Fruit fly (Drosophila melanogaster) whole organism, embryonic: ENCODE data around the gene Cdc50.

Experiments
- Abd-B ChIP-seq: fragments of 200-800 bp; sonication (Bioruptor generic); optimal IDR thresholded peaks from 2 replicates; lab custom pipeline; 2018; ENCODE audit warnings: missing biosample characterization, mild to moderate bottlenecking, missing genetic modification characterization, moderate library complexity
- Awh ChIP-seq: fragments of 200-800 bp; sonication (Bioruptor generic); IDR thresholded peaks from 2 replicates; pipeline ENCODE4, ENCODE4 v1.3.6; 2022; ENCODE audit warnings: missing biosample characterization, missing genetic modification characterization
- CG15073 ChIP-seq: fragments of 200-800 bp; sonication (Bioruptor generic); optimal IDR thresholded peaks from 2 replicates; lab custom pipeline; 2016; ENCODE audit warnings: missing biosample characterization, missing genetic modification characterization
- CG15479 ChIP-seq: fragments of 200-800 bp; sonication (Bioruptor generic); optimal IDR thresholded peaks from 3 replicates; lab custom pipeline; 2019; ENCODE audit warnings: missing biosample characterization, mild to moderate bottlenecking, missing genetic modification characterization, moderate library complexity
- CG17802 ChIP-seq: fragments of 200-800 bp; sonication (Bioruptor generic); optimal IDR thresholded peaks from 2 replicates; lab custom pipeline; 2018; ENCODE audit warnings: missing biosample characterization, mild to moderate bottlenecking, missing genetic modification characterization, moderate library complexity
- CG17912 ChIP-seq: fragments of 200-800 bp; sonication (Bioruptor generic); optimal IDR thresholded peaks from 2 replicates; lab custom pipeline; 2018; ENCODE audit warnings: missing biosample characterization, mild to moderate bottlenecking, missing genetic modification characterization
- CG18262 ChIP-seq: fragments of 200-800 bp; optimal IDR thresholded peaks from 3 replicates; lab custom pipeline; 2019; ENCODE audit warnings: missing biosample characterization, mild to moderate bottlenecking, missing genetic modification characterization, moderate library complexity
- CG1832 ChIP-seq: fragments of 200-800 bp; sonication (Bioruptor generic); optimal IDR thresholded peaks from 2 replicates; lab custom pipeline; 2017; ENCODE audit warnings: missing biosample characterization, mild to moderate bottlenecking, missing genetic modification characterization, inconsistent platforms
- CG18476 ChIP-seq: fragments of 200-800 bp; sonication (Bioruptor generic); optimal IDR thresholded peaks from 2 replicates; lab custom pipeline; 2016; ENCODE audit warnings: missing biosample characterization, mild to moderate bottlenecking, missing genetic modification characterization
- CG2199 ChIP-seq: fragments of 200-800 bp; sonication (Bioruptor generic); IDR thresholded peaks from 3 replicates; pipeline ENCODE4 v1.3.6; 2022; ENCODE audit warnings: missing biosample characterization, missing genetic modification characterization
- CG2202 ChIP-seq: fragments of 200-800 bp; sonication (Bioruptor generic); optimal IDR thresholded peaks from 2 replicates; lab custom pipeline; 2018; ENCODE audit warnings: missing biosample characterization, mild to moderate bottlenecking, missing genetic modification characterization
- CG2678 ChIP-seq: fragments of 200-800 bp; sonication (Bioruptor generic); optimal IDR thresholded peaks from 3 replicates; lab custom pipeline; 2019; ENCODE audit warnings: missing biosample characterization, mild to moderate bottlenecking, missing genetic modification characterization, moderate library complexity
- CG2712 ChIP-seq: fragments of 200-800 bp; optimal IDR thresholded peaks from 3 replicates; lab custom pipeline; 2019; ENCODE audit warnings: missing biosample characterization, mild to moderate bottlenecking, missing genetic modification characterization, moderate library complexity
- CG31224 ChIP-seq: fragments of 200-800 bp; sonication (Bioruptor generic); IDR thresholded peaks from 2 replicates; pipeline ENCODE4 v1.3.6; 2022; ENCODE audit warnings: missing biosample characterization, missing genetic modification characterization
- CG7271 ChIP-seq: fragments of 200-800 bp; sonication (Bioruptor generic); optimal IDR thresholded peaks from 2 replicates; lab custom pipeline; 2018; ENCODE audit warnings: missing biosample characterization, mild to moderate bottlenecking, missing genetic modification characterization, moderate library complexity
- CG8290 ChIP-seq, 3 experiments: fragments of 200-800 bp; sonication (Bioruptor generic); optimal IDR thresholded peaks; 2 replicates each; lab custom pipeline; 2016 to 2019; ENCODE audit warnings: missing biosample characterization in 3 of 3, missing genetic modification characterization in 3 of 3, mild to moderate bottlenecking in 2 of 3, moderate library complexity in 1 of 3
- CG8388 ChIP-seq: fragments of 200-800 bp; sonication (Bioruptor generic); optimal IDR thresholded peaks from 2 replicates; lab custom pipeline; 2019; ENCODE audit warnings: missing biosample characterization, mild to moderate bottlenecking, missing genetic modification characterization, moderate library complexity
- CG8478 ChIP-seq: fragments of >200 bp; optimal IDR thresholded peaks from 2 replicates; lab custom pipeline; 2018
- CG8924 ChIP-seq: fragments of 200-800 bp; optimal IDR thresholded peaks from 3 replicates; lab custom pipeline; 2019; ENCODE audit warnings: missing biosample characterization, mild to moderate bottlenecking, missing genetic modification characterization, moderate library complexity
- Chrac-16 ChIP-seq: fragments of 200-800 bp; sonication (Bioruptor generic); optimal IDR thresholded peaks from 3 replicates; lab custom pipeline; 2016; ENCODE audit warnings: missing biosample characterization, missing genetic modification characterization
- CoRest ChIP-seq: fragments of 200-800 bp; sonication (Bioruptor generic); optimal IDR thresholded peaks from 3 replicates; lab custom pipeline; 2018; ENCODE audit warnings: missing biosample characterization, mild to moderate bottlenecking, missing genetic modification characterization, moderate library complexity
- D19B ChIP-seq: fragments of 200-800 bp; sonication (Bioruptor generic); optimal IDR thresholded peaks from 2 replicates; lab custom pipeline; 2017; ENCODE audit warnings: missing biosample characterization, mild to moderate bottlenecking, missing genetic modification characterization
- E2f2 ChIP-seq: fragments of 200-800 bp; sonication (Bioruptor generic); IDR thresholded peaks from 2 replicates; pipeline ENCODE4 v1.3.6; 2022; ENCODE audit warnings: missing biosample characterization, missing genetic modification characterization
- Gug ChIP-seq: fragments of 200-800 bp; sonication (Bioruptor generic); IDR thresholded peaks from 4 replicates; pipeline ENCODE4 v1.3.6; 2022; ENCODE audit warnings: missing biosample characterization, missing genetic modification characterization
- HHEX ChIP-seq: fragments of 200-800 bp; sonication (Bioruptor generic); optimal IDR thresholded peaks from 3 replicates; lab custom pipeline; 2017; ENCODE audit warnings: missing biosample characterization, mild to moderate bottlenecking, missing genetic modification characterization, missing genetic modification reagents
- HLH3B ChIP-seq: fragments of 200-800 bp; sonication (Bioruptor generic); IDR thresholded peaks from 2 replicates; pipeline ENCODE4 v1.3.6; 2022; ENCODE audit warnings: missing biosample characterization, missing genetic modification characterization
- HmgZ ChIP-seq: fragments of 200-800 bp; sonication (Bioruptor generic); optimal IDR thresholded peaks from 2 replicates; lab custom pipeline; 2018; ENCODE audit warnings: missing biosample characterization, mild to moderate bottlenecking, missing genetic modification characterization
- Hr3 ChIP-seq: fragments of 200-800 bp; sonication (Bioruptor generic); optimal IDR thresholded peaks from 3 replicates; lab custom pipeline; 2016; ENCODE audit warnings: missing biosample characterization, missing genetic modification characterization
- Nf-YA ChIP-seq: fragments of 200-800 bp; sonication (Bioruptor generic); IDR thresholded peaks from 2 replicates; pipeline ENCODE4 v1.3.6; 2022; ENCODE audit warnings: missing biosample characterization, missing genetic modification characterization
- Nf-YC ChIP-seq: fragments of 200-800 bp; optimal IDR thresholded peaks from 3 replicates; lab custom pipeline; 2019; ENCODE audit warnings: missing biosample characterization, mild to moderate bottlenecking, missing genetic modification characterization, moderate library complexity
- Oli ChIP-seq: fragments of 200-800 bp; sonication (Bioruptor generic); optimal IDR thresholded peaks from 2 replicates; lab custom pipeline; 2018; ENCODE audit warnings: missing biosample characterization, mild to moderate bottlenecking, missing genetic modification characterization, moderate library complexity
- Tbp ChIP-seq: fragments of >200 bp; optimal IDR thresholded peaks from 2 replicates; lab custom pipeline; 2018; ENCODE audit warnings: missing biosample characterization, missing genetic modification characterization
- Xbp1 ChIP-seq: fragments of 200-800 bp; sonication (Bioruptor generic); optimal IDR thresholded peaks from 3 replicates; lab custom pipeline; 2016; ENCODE audit warnings: missing biosample characterization, mild to moderate bottlenecking, missing genetic modification characterization
- az2 ChIP-seq: fragments of 200-800 bp; sonication (Bioruptor generic); optimal IDR thresholded peaks from 3 replicates; lab custom pipeline; 2016; ENCODE audit warnings: missing biosample characterization, missing genetic modification characterization
- cas ChIP-seq: fragments of 200-800 bp; sonication (Bioruptor generic); IDR thresholded peaks from 2 replicates; pipeline ENCODE4 v1.3.6; 2022; ENCODE audit warnings: missing biosample characterization, missing genetic modification characterization
- gem ChIP-seq: fragments of 200-800 bp; sonication (Bioruptor generic); optimal IDR thresholded peaks from 2 replicates; lab custom pipeline; 2019; ENCODE audit warnings: missing biosample characterization, mild to moderate bottlenecking, missing genetic modification characterization, moderate library complexity
- ind ChIP-seq: fragments of 200-800 bp; sonication (Bioruptor generic); optimal IDR thresholded peaks from 3 replicates; lab custom pipeline; 2016; ENCODE audit warnings: missing biosample characterization, missing genetic modification characterization
- jumu ChIP-seq: fragments of 200-800 bp; sonication (Bioruptor generic); optimal IDR thresholded peaks from 3 replicates; lab custom pipeline; 2016; ENCODE audit warnings: missing biosample characterization, missing genetic modification characterization
- mam ChIP-seq: fragments of 200-800 bp; sonication (Bioruptor generic); optimal IDR thresholded peaks from 3 replicates; lab custom pipeline; 2016; ENCODE audit warnings: missing biosample characterization, missing genetic modification characterization
- nmo ChIP-seq: fragments of 200-800 bp; sonication (Bioruptor generic); optimal IDR thresholded peaks from 2 replicates; lab custom pipeline; 2018; ENCODE audit warnings: missing biosample characterization, mild to moderate bottlenecking, missing genetic modification characterization, moderate library complexity
- pan ChIP-seq, 4 experiments: fragments of >200 bp in 3 of 4; fragments of 200-800 bp in 1 of 4; sonication (Bioruptor generic) in 1 of 4; optimal IDR thresholded peaks in 3 of 4; IDR thresholded peaks in 1 of 4; 2 replicates each; pipeline versions ENCODE4 v1.3.6 to Lab custom; 2017 to 2022; ENCODE audit warnings: missing biosample characterization in 2 of 4, missing genetic modification characterization in 2 of 4, mixed read lengths in 1 of 4
- phol ChIP-seq: fragments of 200-800 bp; sonication (Bioruptor generic); optimal IDR thresholded peaks from 3 replicates; lab custom pipeline; 2018; ENCODE audit warnings: missing biosample characterization, mild to moderate bottlenecking, missing genetic modification characterization, moderate library complexity
- pum ChIP-seq: fragments of 200-800 bp; sonication (Bioruptor generic); optimal IDR thresholded peaks from 2 replicates; lab custom pipeline; 2016; ENCODE audit warnings: missing biosample characterization, missing genetic modification characterization
- row ChIP-seq: fragments of 200-800 bp; sonication (Bioruptor generic); IDR thresholded peaks from 3 replicates; pipeline ENCODE4 v1.3.6; 2022; ENCODE audit warnings: missing biosample characterization, missing genetic modification characterization
- sens ChIP-seq: fragments of 200-800 bp; sonication (Bioruptor generic); peaks from one replicate; lab custom pipeline; 2016; ENCODE audit warnings: missing biosample characterization, missing genetic modification characterization
- shn ChIP-seq: fragments of 200-800 bp; sonication (Bioruptor generic); optimal IDR thresholded peaks from 3 replicates; lab custom pipeline; 2016; ENCODE audit warnings: missing biosample characterization, missing genetic modification characterization
- slp2 ChIP-seq: fragments of 200-800 bp; sonication (Bioruptor generic); optimal IDR thresholded peaks from 2 replicates; lab custom pipeline; 2016; ENCODE audit warnings: missing biosample characterization, missing genetic modification characterization
- tgo ChIP-seq: fragments of 200-800 bp; sonication (Bioruptor generic); IDR thresholded peaks from 3 replicates; pipeline ENCODE4 v1.3.6; 2022; ENCODE audit warnings: missing biosample characterization, missing genetic modification characterization
- vvl ChIP-seq: fragments of 200-800 bp; sonication (Bioruptor generic); IDR thresholded peaks from 2 replicates; pipeline ENCODE4 v1.3.6; 2022; ENCODE audit warnings: missing biosample characterization, missing genetic modification characterization
- wdn ChIP-seq: fragments of 200-800 bp; sonication (Bioruptor generic); IDR thresholded peaks from 2 replicates; pipeline ENCODE4 v1.3.6; 2022; ENCODE audit warnings: missing biosample characterization, missing genetic modification characterization

The Cdc50 gene

dm6 chrX:16458551-16458950 is 17.5 kb upstream of the Cdc50 start (continued):
- peak; percentile 32 for TF ChIP-seq mam (GFP tag; lab: Kevin White, UChicago)
- TF ChIP-seq CG2199 (GFP tag; lab: Robert Waterston, UW), result peak; percentile 44; the same call in 1 of the 3 replicates
- peak; percentile 8 for TF ChIP-seq shn (GFP tag; lab: Kevin White, UChicago)
- TF ChIP-seq vvl (GFP tag; lab: Robert Waterston, UW), result peak; percentile 9; the same call in 1 of the 2 replicates
- TF ChIP-seq row, result peak; percentile 73
- TF ChIP-seq CG7271 (tag; lab: Kevin White, UChicago), result no peak
- TF ChIP-seq Gug (GFP tag; lab: Robert Waterston, UW), result peak; percentile 49; the same call in 1 of the 4 replicates
- TF ChIP-seq CG8388 (GFP tag; lab: Kevin White, UChicago), result peak; percentile 99
- no peak for TF ChIP-seq pan (optimal IDR thresholded peaks at IDR 0.05; lab: Kevin White, UChicago)
- peak in 1 of 2 experiments; percentile 9 for TF ChIP-seq pan (GFP tag; optimal IDR thresholded peaks at IDR 0.05 in 1 of 2, IDR thresholded peaks at IDR 0.05 in 1 of 2)
- TF ChIP-seq CG15479 (GFP tag; lab: Kevin White, UChicago), result peak; percentile 34
- TF ChIP-seq CG8478, result no peak
- TF ChIP-seq E2f2 (GFP tag; lab: Robert Waterston, UW), result peak; percentile 19; the same call in 1 of the 2 replicates
- 0 out of 2 replicates have a peak, but pooled peaks have one; percentile 14 for TF ChIP-seq CG31224 (GFP tag; lab: Robert Waterston, UW)
- no peak for TF ChIP-seq HmgZ (tag; lab: Kevin White, UChicago)
- peak; percentile 27 for TF ChIP-seq gem (tag; lab: Kevin White, UChicago)
- TF ChIP-seq Oli (tag; lab: Kevin White, UChicago), result peak; percentile 3
- no peak for TF ChIP-seq CG8924 (tag; lab: Kevin White, UChicago)
- peak; percentile 41 for TF ChIP-seq pum
- peak; percentile 21 for TF ChIP-seq HHEX (GFP tag; lab: Kevin White, UChicago)
- no peak for TF ChIP-seq CG17912 (GFP tag; lab: Kevin White, UChicago)
- no peak for TF ChIP-seq CG18476 (GFP tag; lab: Kevin White, UChicago)
- peak; percentile 3 for TF ChIP-seq az2
- no peak for TF ChIP-seq CG2202 (tag; lab: Kevin White, UChicago)
- peak; percentile 3 for TF ChIP-seq CG2712 (tag; lab: Kevin White, UChicago)
- TF ChIP-seq Hr3 (GFP tag; lab: Kevin White, UChicago), result peak; percentile 30
- TF ChIP-seq cas (GFP tag; lab: Robert Waterston, UW), result no peak
- TF ChIP-seq tgo (GFP tag; lab: Robert Waterston, UW), result 0 out of 3 replicates have a peak, but pooled peaks have one; percentile 19
- TF ChIP-seq jumu, result peak; percentile 3
- no peak for TF ChIP-seq D19B
- 0 out of 2 replicates have a peak, but pooled peaks have one; percentile 40 for TF ChIP-seq wdn (GFP tag; lab: Robert Waterston, UW)
- peak; percentile 1 for TF ChIP-seq ind (GFP tag; lab: Kevin White, UChicago)
- peak; percentile 30 for TF ChIP-seq nmo (GFP tag; lab: Kevin White, UChicago)
- TF ChIP-seq Xbp1 (GFP tag; lab: Kevin White, UChicago), result peak; percentile 14
- no peak for TF ChIP-seq Abd-B (GFP tag; lab: Kevin White, UChicago)
- peak; percentile 33; the same call in 1 of the 2 replicates for TF ChIP-seq Nf-YA (GFP tag; lab: Robert Waterston, UW)
- peak; percentile 2 for TF ChIP-seq CG18262 (tag; lab: Kevin White, UChicago)
- peak; percentile 3 for TF ChIP-seq CoRest
- TF ChIP-seq CG15073 (GFP tag; lab: Kevin White, UChicago), result peak; percentile 97
- peak; percentile 58 for TF ChIP-seq sens (GFP tag; lab: Kevin White, UChicago)
- no peak for TF ChIP-seq CG2678 (tag; lab: Kevin White, UChicago)
- no peak for TF ChIP-seq Awh (GFP tag; lab: Robert Waterston, UW)
- no peak for TF ChIP-seq Nf-YC (tag; lab: Kevin White, UChicago)
- TF ChIP-seq HLH3B, result no peak
- TF ChIP-seq CG1832 (GFP tag; lab: Kevin White, UChicago), result peak; percentile 80
- no peak for TF ChIP-seq CG17802 (tag; lab: Kevin White, UChicago)
- TF ChIP-seq CG8290 (GFP tag; optimal IDR thresholded peaks at IDR 0.05; lab: Kevin White, UChicago), result peak; percentile 50
- peak in 1 of 2 experiments; percentile 53 for TF ChIP-seq CG8290 (tag; optimal IDR thresholded peaks at IDR 0.05; lab: Kevin White, UChicago)
- peak; percentile 14 for TF ChIP-seq phol (tag; lab: Kevin White, UChicago)
- TF ChIP-seq Tbp (GFP tag; lab: Kevin White, UChicago), result no peak
- TF ChIP-seq Chrac-16 (GFP tag; lab: Kevin White, UChicago), result no peak
- TF ChIP-seq slp2 (GFP tag; lab: Kevin White, UChicago), result peak; percentile 11
